Worm (Caenorhabditis elegans): ENCODE results near the gene rbc-2.
"Not testable (repeated sequence)": the region's sequence is repeated elsewhere in the genome, so short reads cannot be mapped to it uniquely, and the experiment has no call there.

Gene rbc-2

ce11 chrIII:2576360-2577259 lies 48.1 kb upstream of the rbc-2 start (continued):
- peak; percentile 51 for TF ChIP-seq nhr-47 (tag; optimal IDR thresholded peaks at IDR 0.05)
- peak; percentile 39 for TF ChIP-seq nhr-77 (tag; optimal IDR thresholded peaks at IDR 0.05)
- peak; percentile 26 for TF ChIP-seq xbp-1 (tag; optimal IDR thresholded peaks at IDR 0.05)
- TF ChIP-seq nhr-71 (tag; optimal IDR thresholded peaks at IDR 0.05), result peak; percentile 67
- TF ChIP-seq efl-1 (optimal IDR thresholded peaks at IDR 0.05), result peak; percentile 60 to 68
- TF ChIP-seq efl-1 (GFP tag; optimal IDR thresholded peaks at IDR 0.05 in 1 of 2), result peak; percentile 32 to 95
- TF ChIP-seq nhr-20 (tag; optimal IDR thresholded peaks at IDR 0.05), result peak; percentile 18
- peak; percentile 3 for TF ChIP-seq unc-86 (tag; optimal IDR thresholded peaks at IDR 0.05)
- TF ChIP-seq nhr-85 (tag), result peak; percentile 58
- TF ChIP-seq lsy-2 (tag; optimal IDR thresholded peaks at IDR 0.05), result peak; percentile 37 to 84
- TF ChIP-seq ceh-82 (tag; optimal IDR thresholded peaks at IDR 0.05), result peak in 2 of 3 experiments; percentile 19 to 64
- TF ChIP-seq mdl-1 (tag; optimal IDR thresholded peaks at IDR 0.05), result peak in 1 of 2 experiments; percentile 44
- no peak for TF ChIP-seq alr-1 (tag; optimal IDR thresholded peaks at IDR 0.05; ENCODE audit: borderline replicate concordance)
- TF ChIP-seq grh-1 (GFP tag; IDR thresholded peaks at IDR 0.05), result no peak
- TF ChIP-seq lin-14 (GFP tag; optimal IDR thresholded peaks at IDR 0.05), result peak; percentile 88

- TF ChIP-seq fos-1 (tag; optimal IDR thresholded peaks at IDR 0.05) (no peak), egl-27 (tag; optimal IDR thresholded peaks at IDR 0.05) (no peak), mef-2 (tag; optimal IDR thresholded peaks at IDR 0.05) (no peak), efl-1 (optimal IDR thresholded peaks at IDR 0.05) (peak in 1 of 2 experiments; percentile 13), efl-1 (GFP tag; optimal IDR thresholded peaks at IDR 0.05 in 1 of 2) (peak in 1 of 2 experiments; percentile 10)
These were observed 47.2 kb upstream of the rbc-2 start, which contains the start of gene Y54F10AR.1 for ce11 chrIII:2575635-2576164. Y54F10AR.1 (minus strand) TSS chrIII:2575685.

DNA sequence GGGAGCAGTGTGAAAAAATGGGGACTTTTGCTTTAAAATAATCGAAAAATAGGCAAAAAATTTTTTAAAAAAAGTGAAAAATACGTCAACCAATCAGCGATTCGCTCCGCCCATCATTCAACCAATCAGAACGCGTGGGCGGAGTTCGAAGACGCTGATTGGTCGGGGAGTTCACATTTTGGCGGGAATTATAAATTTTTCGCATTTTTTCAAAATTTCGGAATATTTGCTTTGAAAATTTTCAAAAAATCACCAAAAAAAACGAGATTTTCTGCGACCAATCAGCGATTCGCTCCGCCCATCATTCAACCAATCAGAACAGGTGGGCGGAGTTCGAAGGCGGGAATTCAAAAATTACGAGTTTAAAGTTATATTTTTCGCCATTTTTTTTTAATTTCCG lies 43.9 kb upstream of the rbc-2 start:
- TF ChIP-seq ceh-88 (GFP tag; IDR thresholded peaks at IDR 0.05), result no peak
- no peak for TF ChIP-seq nhr-47 (tag; optimal IDR thresholded peaks at IDR 0.05)
- TF ChIP-seq efl-1 (optimal IDR thresholded peaks at IDR 0.05), result no peak
- TF ChIP-seq efl-1 (GFP tag; optimal IDR thresholded peaks at IDR 0.05 in 1 of 2), result peak; percentile 8 to 24
- TF ChIP-seq aly-2 (tag; optimal IDR thresholded peaks at IDR 0.05), result no peak
- no peak for TF ChIP-seq ceh-8 (GFP tag; optimal IDR thresholded peaks at IDR 0.05)

DNA sequence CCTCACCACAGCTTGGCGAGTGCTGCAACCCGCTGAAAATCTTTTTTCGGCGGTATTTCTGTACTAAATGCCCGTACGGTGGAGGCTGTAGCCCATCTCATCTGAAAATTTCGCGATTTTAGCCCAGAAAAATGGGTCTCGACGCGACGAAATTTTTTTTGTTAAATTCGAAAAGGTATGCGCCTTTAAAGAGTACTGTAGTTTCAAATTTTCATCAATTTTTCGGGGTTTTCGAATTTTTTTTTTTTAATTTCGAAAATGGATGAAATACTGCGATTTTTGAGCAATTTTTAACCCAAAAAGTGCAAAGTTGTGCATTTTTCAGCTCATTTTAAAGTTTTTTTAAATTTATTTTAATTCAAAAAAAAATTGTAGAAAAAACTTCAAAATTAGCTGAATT lies 43.0 kb upstream of the rbc-2 start, which contains the start of gene Y54F10AR.2:
Gene Y54F10AR.2, minus strand, starts transcription at position 101 of the 400 bp plus-strand sequence.
- TF ChIP-seq elt-3 (tag; optimal IDR thresholded peaks at IDR 0.05), result no peak

DNA sequence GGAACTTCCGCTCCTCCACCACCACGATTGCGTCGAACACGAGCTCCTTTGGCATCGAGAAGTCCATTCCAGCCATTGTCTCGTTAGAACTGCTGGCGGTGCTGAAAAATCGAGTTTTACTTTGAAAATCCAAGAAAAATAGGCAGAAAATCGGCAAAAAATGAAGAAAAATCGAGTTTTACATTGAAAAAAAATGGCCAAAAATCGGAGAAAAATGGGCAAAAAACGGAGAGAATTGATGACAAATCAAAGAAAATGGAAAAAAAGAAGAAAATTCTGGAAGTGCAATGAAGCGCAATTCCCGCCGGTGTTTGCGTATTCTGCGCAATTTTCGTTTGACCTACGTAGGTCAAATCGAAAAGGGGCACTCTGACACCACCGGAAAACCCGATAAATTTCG lies 35.4 kb upstream of the rbc-2 start, which contains the start of gene Y54F10AM.11:
Gene Y54F10AM.11, minus strand, starts transcription at position 101 of the 400 bp plus-strand sequence.
- not testable (repeated sequence) for TF ChIP-seq unc-30, ceh-90, egl-13 (tag; optimal IDR thresholded peaks at IDR 0.05)

DNA sequence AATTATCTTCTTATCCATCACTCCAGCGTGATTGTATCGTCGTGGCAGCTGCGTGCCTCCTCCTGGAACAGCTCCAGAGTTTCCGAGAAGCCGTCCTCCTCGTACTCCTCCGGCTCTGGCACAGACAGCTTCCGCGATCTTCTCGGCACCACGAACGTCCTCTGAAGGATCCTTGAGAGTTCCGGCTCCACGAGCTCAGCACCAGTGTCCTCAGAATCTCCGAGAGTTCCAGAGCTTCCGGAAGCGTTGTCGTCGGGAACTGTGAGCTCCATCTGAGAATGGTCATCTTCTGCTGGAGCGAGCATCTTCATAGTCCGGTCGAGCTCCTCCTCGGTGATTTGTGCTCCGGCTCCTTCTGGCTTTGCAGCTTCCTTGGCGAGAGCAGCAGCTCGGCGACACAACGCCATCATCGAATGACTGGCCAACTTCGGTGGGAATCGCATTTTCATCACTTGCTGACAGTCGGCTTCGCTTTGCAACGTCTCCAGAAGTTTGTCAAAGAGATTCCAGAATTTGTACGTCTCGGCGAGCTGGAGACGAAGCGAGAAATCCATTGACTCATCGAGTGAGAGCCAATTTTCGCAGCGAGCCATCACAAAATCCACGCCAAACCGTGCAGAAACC lies 34.7 kb upstream of the rbc-2 start:
- TF ChIP-seq unc-130 (tag; optimal IDR thresholded peaks at IDR 0.05), result no peak
- no peak for TF ChIP-seq pag-3 (tag; optimal IDR thresholded peaks at IDR 0.05; ENCODE audit: borderline replicate concordance, insufficient read depth)
- no peak for TF ChIP-seq fos-1 (tag; optimal IDR thresholded peaks at IDR 0.05)
- no peak for TF ChIP-seq pqm-1 (tag; optimal IDR thresholded peaks at IDR 0.05)
- no peak for TF ChIP-seq tlp-1 (tag; optimal IDR thresholded peaks at IDR 0.05)
- no peak for TF ChIP-seq mdl-1 (tag; optimal IDR thresholded peaks at IDR 0.05)
- no peak for TF ChIP-seq nhr-47 (tag; optimal IDR thresholded peaks at IDR 0.05)
- TF ChIP-seq lir-3 (tag; optimal IDR thresholded peaks at IDR 0.05; ENCODE audit: poor library complexity), result no peak
- TF ChIP-seq sup-37 (GFP tag; optimal IDR thresholded peaks at IDR 0.05), result no peak
- no peak for TF ChIP-seq lin-14 (GFP tag; optimal IDR thresholded peaks at IDR 0.05)
- TF ChIP-seq efl-3 (GFP tag; optimal IDR thresholded peaks at IDR 0.05), result no peak
- TF ChIP-seq hlh-4 (tag; optimal IDR thresholded peaks at IDR 0.05), result no peak
- no peak for TF ChIP-seq Y116A8C.19 (tag; optimal IDR thresholded peaks at IDR 0.05; ENCODE audit: borderline replicate concordance)
